Fruit fly (Drosophila melanogaster) whole organism: ENCODE data around the gene Larp4B.

ENCODE experiments used
- CG8478 ChIP-seq: fragments of >200 bp; optimal IDR thresholded peaks from 2 replicates; lab custom pipeline; 2018; ENCODE audit warnings: inconsistent platforms
- Dll ChIP-seq: fragments of >200 bp; optimal IDR thresholded peaks from 2 replicates; lab custom pipeline; 2017
- EcR ChIP-seq, 2 experiments: fragments of >200 bp; optimal IDR thresholded peaks; 2 replicates each; lab custom pipeline; 2017; ENCODE audit warnings: missing biosample characterization in 2 of 2, missing genetic modification characterization in 2 of 2, missing genetic modification reagents in 2 of 2
- pan ChIP-seq: fragments of >200 bp; optimal IDR thresholded peaks from 2 replicates; lab custom pipeline; 2017
- psq ChIP-seq: fragments of >200 bp; optimal IDR thresholded peaks from 2 replicates; lab custom pipeline; 2017
- usp ChIP-seq: fragments of >200 bp; optimal IDR thresholded peaks from 2 replicates; lab custom pipeline; 2017; ENCODE audit warnings: missing biosample characterization, missing genetic modification characterization, mixed read lengths

DNA sequence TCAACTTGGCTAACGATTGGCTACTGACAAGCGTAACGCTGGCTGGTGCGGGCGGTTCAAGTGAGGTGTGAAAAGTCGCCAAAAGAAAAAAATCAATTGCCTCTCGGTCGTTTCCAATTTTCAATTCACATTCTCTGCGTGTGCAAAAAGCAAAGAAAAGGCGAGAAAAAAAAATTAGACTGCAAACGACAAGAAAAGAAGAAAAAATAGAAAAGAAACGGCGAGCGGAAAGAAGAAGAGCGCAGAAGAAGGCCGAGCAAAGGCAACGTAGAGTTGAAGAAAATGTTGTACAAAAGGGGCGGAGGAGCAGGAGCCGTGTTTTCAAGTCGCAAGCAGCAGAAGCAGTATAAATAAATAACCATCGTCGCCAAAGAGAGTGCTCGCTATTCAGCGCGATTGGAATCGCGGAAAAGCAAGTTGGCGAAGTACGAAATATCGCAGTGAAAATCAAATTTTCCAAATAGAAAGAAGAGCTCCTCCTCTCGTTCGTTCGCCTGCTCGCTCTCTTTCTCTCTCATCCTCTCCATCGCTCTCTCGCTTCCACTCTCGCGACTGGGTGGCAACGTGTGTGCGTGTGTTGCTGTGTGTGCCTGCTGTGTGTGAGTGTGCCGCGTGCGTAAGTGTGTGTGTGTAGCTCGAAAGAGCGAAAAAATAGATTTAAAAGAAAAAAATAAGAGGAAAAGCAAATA, 1.3 kb downstream of the Larp4B start:
- peak; percentile 99 for TF ChIP-seq Dll (lab: Kevin White, UChicago)
- no peak for TF ChIP-seq psq (lab: Kevin White, UChicago)
- TF ChIP-seq pan (lab: Kevin White, UChicago): no peak
- no peak for TF ChIP-seq EcR (GFP tag; optimal IDR thresholded peaks at IDR 0.05; lab: Kevin White, UChicago)
- TF ChIP-seq CG8478 (lab: Kevin White, UChicago): peak; percentile 53
- no peak for TF ChIP-seq usp (GFP tag; lab: Kevin White, UChicago)
